Fruit fly (Drosophila melanogaster) whole organism: Measurements from ENCODE around the gene CG31431.

Experiments
- CG8478 ChIP-seq: fragments of >200 bp; optimal IDR thresholded peaks from 2 replicates; lab custom pipeline; 2018; ENCODE audit warnings: inconsistent platforms
- Dll ChIP-seq: fragments of >200 bp; optimal IDR thresholded peaks from 2 replicates; lab custom pipeline; 2017
- pan ChIP-seq: fragments of >200 bp; optimal IDR thresholded peaks from 2 replicates; lab custom pipeline; 2017
- psq ChIP-seq: fragments of >200 bp; optimal IDR thresholded peaks from 2 replicates; lab custom pipeline; 2017

dm6 chr3R:21904345-21904744, 33.9 kb downstream of the CG31431 start:
- TF ChIP-seq pan (lab: Kevin White, UChicago): no peak
- TF ChIP-seq Dll: no peak
- TF ChIP-seq CG8478 (lab: Kevin White, UChicago): no peak
- no peak for TF ChIP-seq psq (lab: Kevin White, UChicago)
